Worm (Caenorhabditis elegans) whole organism, L3 larva: Measurements from ENCODE around the gene F35E8.10.
"Not testable (repeated sequence)": the region's sequence is repeated elsewhere in the genome, so short reads cannot be mapped to it uniquely, and the experiment has no call there.

Source experiments
- ZK546.5 ChIP-seq: sonication (generic microtip); optimal IDR thresholded peaks from 2 replicates; lab custom pipeline; 2017; ENCODE audit warnings: missing biosample characterization, missing genetic modification characterization
- aly-2 ChIP-seq: fragments of 150-350 bp; optimal IDR thresholded peaks from 2 replicates; lab custom pipeline; 2014; ENCODE audit warnings: missing biosample characterization, missing genetic modification characterization
- ama-1 ChIP-seq: fragments of 150-350 bp; optimal IDR thresholded peaks from 2 replicates; lab custom pipeline; 2018
- ceh-16 ChIP-seq: sonication (generic microtip); optimal IDR thresholded peaks from 2 replicates; lab custom pipeline; 2017; ENCODE audit warnings: missing biosample characterization, missing genetic modification characterization
- ceh-28 ChIP-seq: fragments of 150-350 bp; optimal IDR thresholded peaks from 2 replicates; lab custom pipeline; 2014; ENCODE audit warnings: missing biosample characterization, missing genetic modification reagents, missing genetic modification characterization
- ceh-82 ChIP-seq: fragments of 150-350 bp; optimal IDR thresholded peaks from 2 replicates; lab custom pipeline; 2014; ENCODE audit warnings: missing biosample characterization, missing genetic modification characterization
- daf-12 ChIP-seq: fragments of 150-350 bp; optimal IDR thresholded peaks from 2 replicates; lab custom pipeline; 2014; ENCODE audit warnings: missing biosample characterization, missing genetic modification reagents, missing genetic modification characterization
- egl-27 ChIP-seq: sonication (generic microtip); optimal IDR thresholded peaks from 4 replicates; lab custom pipeline; 2017; ENCODE audit warnings: missing biosample characterization, missing genetic modification reagents, missing genetic modification characterization
- elt-1 ChIP-seq: fragments of 150-350 bp; optimal IDR thresholded peaks from 2 replicates; lab custom pipeline; 2014; ENCODE audit warnings: missing biosample characterization, missing genetic modification characterization
- elt-2 ChIP-seq: sonication (generic microtip); optimal IDR thresholded peaks from 2 replicates; lab custom pipeline; 2016; ENCODE audit warnings: missing genetic modification reagents, mild to moderate bottlenecking, missing genetic modification characterization, missing compliant biosample characterization
- elt-3 ChIP-seq, 3 experiments: fragments of 150-350 bp in 1 of 3; sonication (generic microtip) in 2 of 3; optimal IDR thresholded peaks; 2 replicates in 2 of 3; 4 replicates in 1 of 3; lab custom pipeline; 2014 to 2017; ENCODE audit warnings: missing biosample characterization in 3 of 3, missing genetic modification characterization in 3 of 3
- eor-1 ChIP-seq, 2 experiments: fragments of 150-350 bp; optimal IDR thresholded peaks; 2 replicates each; lab custom pipeline; 2014 to 2018; ENCODE audit warnings: missing biosample characterization in 2 of 2, missing genetic modification characterization in 2 of 2
- fkh-2 ChIP-seq: fragments of 150-350 bp; optimal IDR thresholded peaks from 2 replicates; lab custom pipeline; 2014; ENCODE audit warnings: missing biosample characterization, missing genetic modification reagents, missing genetic modification characterization
- jun-1 ChIP-seq: fragments of 150-350 bp; optimal IDR thresholded peaks from 2 replicates; lab custom pipeline; 2014; ENCODE audit warnings: missing biosample characterization, missing genetic modification reagents, missing genetic modification characterization
- lin-15B ChIP-seq: fragments of 150-350 bp; optimal IDR thresholded peaks from 2 replicates; lab custom pipeline; 2014; ENCODE audit warnings: missing biosample characterization, missing genetic modification characterization
- mdl-1 ChIP-seq: fragments of 150-350 bp; optimal IDR thresholded peaks from 2 replicates; lab custom pipeline; 2014; ENCODE audit warnings: missing biosample characterization, missing genetic modification characterization
- mml-1 ChIP-seq: fragments of 150-350 bp; sonication (generic microtip); optimal IDR thresholded peaks from 3 replicates; lab custom pipeline; 2014; ENCODE audit warnings: missing biosample characterization, missing genetic modification characterization
- nfya-1 ChIP-seq: sonication (generic microtip); optimal IDR thresholded peaks from 2 replicates; lab custom pipeline; 2017; ENCODE audit warnings: missing genetic modification characterization, mild to moderate bottlenecking, missing compliant biosample characterization, antibody characterized with exemption, moderate library complexity; ENCODE audit not compliant: insufficient read depth
- nhr-11 ChIP-seq: fragments of 150-350 bp; optimal IDR thresholded peaks from 2 replicates; lab custom pipeline; 2014; ENCODE audit warnings: missing biosample characterization, missing genetic modification characterization
- nhr-12 ChIP-seq: fragments of 150-350 bp; optimal IDR thresholded peaks from 2 replicates; lab custom pipeline; 2014; ENCODE audit warnings: missing biosample characterization, missing genetic modification characterization
- nhr-25 ChIP-seq: sonication (generic microtip); optimal IDR thresholded peaks from 2 replicates; lab custom pipeline; 2017; ENCODE audit warnings: missing biosample characterization, missing genetic modification characterization
- nhr-43 ChIP-seq: sonication (generic microtip); optimal IDR thresholded peaks from 2 replicates; lab custom pipeline; 2016; ENCODE audit warnings: mild to moderate bottlenecking, missing genetic modification characterization, missing compliant biosample characterization; ENCODE audit not compliant: poor library complexity, severe bottlenecking
- nhr-67 ChIP-seq: fragments of 150-350 bp; optimal IDR thresholded peaks from 2 replicates; lab custom pipeline; 2014; ENCODE audit warnings: missing biosample characterization, missing genetic modification characterization
- nhr-76 ChIP-seq: fragments of 150-350 bp; sonication (generic microtip); optimal IDR thresholded peaks from 5 replicates; lab custom pipeline; 2014; ENCODE audit warnings: missing biosample characterization, missing genetic modification characterization
- nhr-77 ChIP-seq: fragments of 150-350 bp; optimal IDR thresholded peaks from 2 replicates; lab custom pipeline; 2014; ENCODE audit warnings: missing biosample characterization, missing genetic modification characterization
- pha-4 ChIP-seq: fragments of 150-350 bp; optimal IDR thresholded peaks from 2 replicates; lab custom pipeline; 2014; ENCODE audit warnings: missing biosample characterization, missing genetic modification reagents, missing genetic modification characterization
- skn-1 ChIP-seq: fragments of 150-350 bp; optimal IDR thresholded peaks from 2 replicates; lab custom pipeline; 2014; ENCODE audit warnings: missing biosample characterization, missing genetic modification characterization
- tbx-2 ChIP-seq: sonication (generic microtip); optimal IDR thresholded peaks from 2 replicates; lab custom pipeline; 2016; ENCODE audit warnings: mild to moderate bottlenecking, missing genetic modification characterization, missing compliant biosample characterization
- unc-39 ChIP-seq: sonication (generic microtip); optimal IDR thresholded peaks from 4 replicates; lab custom pipeline; 2017; ENCODE audit warnings: missing biosample characterization, missing genetic modification characterization
- unc-62 ChIP-seq: fragments of 150-350 bp; sonication (generic microtip); optimal IDR thresholded peaks from 4 replicates; lab custom pipeline; 2014; ENCODE audit warnings: missing biosample characterization, missing genetic modification reagents, missing genetic modification characterization
- zag-1 ChIP-seq: fragments of 150-350 bp; optimal IDR thresholded peaks from 2 replicates; lab custom pipeline; 2014; ENCODE audit warnings: missing biosample characterization, missing genetic modification characterization

Gene F35E8.10

ce11 chrV:15943125-15943524 lies 23.0 kb upstream of the F35E8.10 start, which contains the start of gene srw-53:
srw-53 (plus strand) TSS chrV:15943425.
- TF ChIP-seq unc-62, result no peak
- no peak for TF ChIP-seq pha-4 (tag; lab: Kevin White, UChicago)
- no peak for TF ChIP-seq unc-39 (tag; lab: Kevin White, UChicago)
- TF ChIP-seq mdl-1 (tag; lab: Kevin White, UChicago), result no peak
- no peak for TF ChIP-seq egl-27 (tag; lab: Kevin White, UChicago)

- TF ChIP-seq ama-1 (lab: Kevin White, UChicago), result no peak
- TF ChIP-seq elt-2 (tag; lab: Kevin White, UChicago), result no peak
- TF ChIP-seq eor-1 (tag; optimal IDR thresholded peaks at IDR 0.05; lab: Kevin White, UChicago), result no peak
- TF ChIP-seq ceh-28 (tag; lab: Kevin White, UChicago), result no peak
- no peak for TF ChIP-seq nhr-76 (tag; lab: Kevin White, UChicago)
- TF ChIP-seq lin-15B (tag; lab: Kevin White, UChicago), result no peak
- no peak for TF ChIP-seq pha-4 (tag; lab: Kevin White, UChicago)
- TF ChIP-seq mdl-1 (tag; lab: Kevin White, UChicago), result no peak
- no peak for TF ChIP-seq ceh-82
- TF ChIP-seq mml-1 (tag; lab: Kevin White, UChicago), result no peak
- no peak for TF ChIP-seq nhr-43 (tag; lab: Kevin White, UChicago)
- TF ChIP-seq egl-27 (tag; lab: Kevin White, UChicago), result no peak
- TF ChIP-seq ceh-16 (tag; lab: Kevin White, UChicago), result no peak
- no peak for TF ChIP-seq jun-1 (tag; lab: Kevin White, UChicago)
- no peak for TF ChIP-seq nfya-1 (tag; lab: Kevin White, UChicago)
- no peak for TF ChIP-seq tbx-2
- TF ChIP-seq skn-1 (tag; lab: Kevin White, UChicago), result no peak
- TF ChIP-seq, all 47 proteins: peak for 0
Measured at ce11 chrV:15940254-15940653, 20.1 kb upstream of the F35E8.10 start, which contains the start of gene srw-55. srw-55 (minus strand) TSS chrV:15940354.

- TF ChIP-seq nhr-77 (tag; lab: Kevin White, UChicago) (no peak), nhr-67 (tag; lab: Kevin White, UChicago) (no peak), nhr-43 (tag; lab: Kevin White, UChicago) (no peak), elt-1 (no peak), elt-3 (tag; optimal IDR thresholded peaks at IDR 0.05; lab: Kevin White, UChicago) (no peak), skn-1 (tag; lab: Kevin White, UChicago) (no peak)
Measured at ce11 chrV:15932390-15932789, 12.2 kb upstream of the F35E8.10 start, which contains the start of gene srw-26. srw-26 (minus strand) TSS chrV:15932490.

ce11 chrV:15929882-15930281 lies 9.7 kb upstream of the F35E8.10 start, which contains the start of gene srbc-77:
srbc-77 (plus strand) TSS chrV:15930182.
- TF ChIP-seq fkh-2; aly-2; ceh-16 (tag; lab: Kevin White, UChicago): not testable (repeated sequence)
- TF ChIP-seq, all 47 proteins: peak for 0; not testable (repeated sequence) for 47

- TF ChIP-seq nhr-12 (tag; lab: Kevin White, UChicago) (no peak), pha-4 (tag; lab: Kevin White, UChicago) (no peak), elt-1 (no peak), ZK546.5 (tag; lab: Kevin White, UChicago) (no peak), nhr-25 (tag; lab: Kevin White, UChicago) (no peak), elt-2 (tag; lab: Kevin White, UChicago) (no peak), nhr-11 (tag; lab: Kevin White, UChicago) (no peak), zag-1 (tag; lab: Kevin White, UChicago) (no peak), nhr-76 (tag; lab: Kevin White, UChicago) (no peak), daf-12 (tag; lab: Kevin White, UChicago) (no peak), eor-1 (tag; optimal IDR thresholded peaks at IDR 0.05; lab: Kevin White, UChicago) (no peak)
- TF ChIP-seq, all 47 proteins: peak for 0
Measured at ce11 chrV:15928325-15928724, 8.2 kb upstream of the F35E8.10 start, which contains the start of gene pzf-1. pzf-1 (minus strand) TSS chrV:15928425.

- no peak for TF ChIP-seq nhr-43 (tag; lab: Kevin White, UChicago)
- TF ChIP-seq elt-2 (tag; lab: Kevin White, UChicago), result peak; percentile 42
Measured at ce11 chrV:15924307-15924706, 4.1 kb upstream of the F35E8.10 start, which contains the start of gene nhr-108. nhr-108 (minus strand) TSS chrV:15924472.
